Fruit fly (Drosophila melanogaster) whole organism, prepupa: ENCODE results near the gene CG33111.

Experiments
- Blimp-1 ChIP-seq: fragments of 200-800 bp; sonication (Bioruptor generic); optimal IDR thresholded peaks from 3 replicates; lab custom pipeline; 2017; ENCODE audit warnings: missing biosample characterization, missing genetic modification characterization, mild to moderate bottlenecking, moderate library complexity, missing genetic modification reagents
- CG10631 ChIP-seq: fragments of 200-800 bp; sonication (Bioruptor generic); optimal IDR thresholded peaks from 2 replicates; lab custom pipeline; 2016; ENCODE audit warnings: missing biosample characterization, missing genetic modification characterization
- CG10669 ChIP-seq: fragments of 200-800 bp; sonication (Bioruptor generic); optimal IDR thresholded peaks from 3 replicates; lab custom pipeline; 2018; ENCODE audit warnings: missing biosample characterization, mild to moderate bottlenecking, missing genetic modification characterization, moderate library complexity
- CG11294 ChIP-seq: fragments of 200-800 bp; sonication (Bioruptor generic); IDR thresholded peaks from 2 replicates; pipeline ENCODE4 v1.3.6; 2022; ENCODE audit warnings: missing biosample characterization, missing genetic modification characterization
- CG11762 ChIP-seq: fragments of 200-800 bp; sonication (Bioruptor generic); optimal IDR thresholded peaks from 3 replicates; lab custom pipeline; 2016; ENCODE audit warnings: missing biosample characterization, missing genetic modification characterization; ENCODE audit not compliant: insufficient read depth
- CG11902 ChIP-seq: fragments of 200-800 bp; sonication (Bioruptor generic); optimal IDR thresholded peaks from 3 replicates; lab custom pipeline; 2016; ENCODE audit warnings: missing biosample characterization, missing genetic modification characterization
- CG15336 ChIP-seq: fragments of 200-800 bp; sonication (Bioruptor generic); IDR thresholded peaks from 2 replicates; pipeline ENCODE4 v1.3.6; 2022; ENCODE audit warnings: missing biosample characterization, missing genetic modification characterization
- CG1621 ChIP-seq: fragments of 200-800 bp; sonication (Bioruptor generic); optimal IDR thresholded peaks from 3 replicates; lab custom pipeline; 2018; ENCODE audit warnings: missing biosample characterization, mild to moderate bottlenecking, missing genetic modification characterization
- CG16779 ChIP-seq: fragments of 200-800 bp; sonication (Bioruptor generic); optimal IDR thresholded peaks from 3 replicates; lab custom pipeline; 2017; ENCODE audit warnings: missing biosample characterization, mild to moderate bottlenecking, missing genetic modification characterization
- CG3032 ChIP-seq: fragments of 200-800 bp; optimal IDR thresholded peaks from 2 replicates; lab custom pipeline; 2019; ENCODE audit warnings: missing biosample characterization, mild to moderate bottlenecking, missing genetic modification characterization, moderate library complexity
- CG31627 ChIP-seq: fragments of 200-800 bp; sonication (Bioruptor generic); optimal IDR thresholded peaks from 3 replicates; lab custom pipeline; 2016; ENCODE audit warnings: missing biosample characterization, missing genetic modification characterization
- CG32006 ChIP-seq: fragments of 200-800 bp; sonication (Bioruptor generic); optimal IDR thresholded peaks from 3 replicates; lab custom pipeline; 2017; ENCODE audit warnings: missing biosample characterization, mild to moderate bottlenecking, missing genetic modification characterization
- CG4318 ChIP-seq: fragments of 200-800 bp; sonication (Bioruptor generic); optimal IDR thresholded peaks from 3 replicates; lab custom pipeline; 2017; ENCODE audit warnings: missing biosample characterization, mild to moderate bottlenecking, missing genetic modification characterization
- CG6163 ChIP-seq: fragments of 200-800 bp; sonication (Bioruptor generic); IDR thresholded peaks from 3 replicates; pipeline ENCODE4 v1.3.6; 2022; ENCODE audit warnings: missing biosample characterization, missing genetic modification characterization
- CG6276 ChIP-seq: fragments of 200-800 bp; sonication (Bioruptor generic); optimal IDR thresholded peaks from 2 replicates; lab custom pipeline; 2017; ENCODE audit warnings: missing biosample characterization, mild to moderate bottlenecking, missing genetic modification characterization
- CG6792 ChIP-seq: fragments of 200-800 bp; sonication (Bioruptor generic); optimal IDR thresholded peaks from 3 replicates; lab custom pipeline; 2016; ENCODE audit warnings: missing biosample characterization, missing genetic modification characterization
- CG7368 ChIP-seq: fragments of 200-800 bp; sonication (Bioruptor generic); optimal IDR thresholded peaks from 3 replicates; lab custom pipeline; 2016; ENCODE audit warnings: missing biosample characterization, missing genetic modification characterization
- CG8119 ChIP-seq: fragments of 200-800 bp; sonication (Bioruptor generic); IDR thresholded peaks from 3 replicates; pipeline ENCODE4 v1.3.6; 2022; ENCODE audit warnings: missing biosample characterization, missing genetic modification characterization
- CG8319 ChIP-seq: fragments of 200-800 bp; sonication (Bioruptor generic); optimal IDR thresholded peaks from 3 replicates; lab custom pipeline; 2016; ENCODE audit warnings: missing biosample characterization, missing genetic modification characterization
- CG9139 ChIP-seq: fragments of 200-800 bp; sonication (Bioruptor generic); optimal IDR thresholded peaks from 3 replicates; lab custom pipeline; 2017; ENCODE audit warnings: missing biosample characterization, mild to moderate bottlenecking, missing genetic modification characterization
- Eip75B ChIP-seq: fragments of 200-800 bp; sonication (Bioruptor generic); optimal IDR thresholded peaks from 3 replicates; lab custom pipeline; 2016; ENCODE audit warnings: missing biosample characterization, missing genetic modification characterization
- Eip78C ChIP-seq: fragments of 200-800 bp; sonication (Bioruptor generic); peaks from one replicate; lab custom pipeline; 2016; ENCODE audit warnings: missing biosample characterization, missing genetic modification characterization
- Eip93F ChIP-seq: fragments of 200-800 bp; sonication (Bioruptor generic); optimal IDR thresholded peaks from 2 replicates; lab custom pipeline; 2016; ENCODE audit warnings: missing biosample characterization, mild to moderate bottlenecking, missing genetic modification characterization
- Ets21C ChIP-seq: fragments of 200-800 bp; sonication (Bioruptor generic); optimal IDR thresholded peaks from 3 replicates; lab custom pipeline; 2016; ENCODE audit warnings: missing biosample characterization, missing genetic modification characterization
- Ets96B ChIP-seq: fragments of 200-800 bp; optimal IDR thresholded peaks from 2 replicates; lab custom pipeline; 2019; ENCODE audit warnings: missing biosample characterization, mild to moderate bottlenecking, missing genetic modification characterization, moderate library complexity
- Gug ChIP-seq: fragments of 200-800 bp; sonication (Bioruptor generic); IDR thresholded peaks from 2 replicates; pipeline ENCODE4 v1.3.6; 2022; ENCODE audit warnings: missing biosample characterization, missing genetic modification characterization
- Hr38 ChIP-seq: sonication (Bioruptor generic); optimal IDR thresholded peaks from 2 replicates; lab custom pipeline; 2016; ENCODE audit warnings: missing biosample characterization, missing genetic modification characterization
- Hr4 ChIP-seq: fragments of 200-800 bp; sonication (Bioruptor generic); optimal IDR thresholded peaks from 3 replicates; lab custom pipeline; 2016; ENCODE audit warnings: missing biosample characterization, missing genetic modification characterization
- Lpt ChIP-seq: fragments of 200-800 bp; sonication (Bioruptor generic); optimal IDR thresholded peaks from 3 replicates; lab custom pipeline; 2016; ENCODE audit warnings: missing biosample characterization, missing genetic modification characterization
- Met ChIP-seq: fragments of 200-800 bp; sonication (Bioruptor generic); optimal IDR thresholded peaks from 3 replicates; lab custom pipeline; 2016; ENCODE audit warnings: missing biosample characterization, missing genetic modification characterization
- OdsH ChIP-seq: fragments of 200-800 bp; sonication (Bioruptor generic); optimal IDR thresholded peaks from 3 replicates; lab custom pipeline; 2016; ENCODE audit warnings: missing biosample characterization, missing genetic modification characterization
- Sox15 ChIP-seq: fragments of 200-800 bp; sonication (Bioruptor generic); optimal IDR thresholded peaks from 3 replicates; lab custom pipeline; 2016; ENCODE audit warnings: missing biosample characterization, missing genetic modification characterization
- achi ChIP-seq: fragments of 200-800 bp; sonication (Bioruptor generic); optimal IDR thresholded peaks from 3 replicates; lab custom pipeline; 2016; ENCODE audit warnings: missing biosample characterization, missing genetic modification characterization
- acj6 ChIP-seq: fragments of 200-800 bp; sonication (Bioruptor generic); optimal IDR thresholded peaks from 3 replicates; lab custom pipeline; 2016; ENCODE audit warnings: missing biosample characterization, missing genetic modification characterization
- cyc ChIP-seq: fragments of 200-800 bp; sonication (Bioruptor generic); optimal IDR thresholded peaks from 3 replicates; lab custom pipeline; 2016; ENCODE audit warnings: missing biosample characterization, missing genetic modification characterization
- dac ChIP-seq: fragments of 200-800 bp; sonication (Bioruptor generic); optimal IDR thresholded peaks from 2 replicates; lab custom pipeline; 2017; ENCODE audit warnings: missing biosample characterization, mild to moderate bottlenecking, missing genetic modification characterization
- dsx ChIP-seq: fragments of 200-800 bp; optimal IDR thresholded peaks from 3 replicates; lab custom pipeline; 2019; ENCODE audit warnings: missing biosample characterization, mild to moderate bottlenecking, missing genetic modification characterization, moderate library complexity; ENCODE audit not compliant: poor library complexity, severe bottlenecking
- eg ChIP-seq: fragments of 200-800 bp; sonication (Bioruptor generic); IDR thresholded peaks from 3 replicates; pipeline ENCODE4 v1.3.6; 2022; ENCODE audit warnings: missing biosample characterization, missing genetic modification characterization
- esn ChIP-seq: fragments of 200-800 bp; sonication (Bioruptor generic); optimal IDR thresholded peaks from 2 replicates; lab custom pipeline; 2016; ENCODE audit warnings: missing biosample characterization, mild to moderate bottlenecking, missing genetic modification characterization, moderate library complexity
- fd59A ChIP-seq: fragments of 200-800 bp; sonication (Bioruptor generic); optimal IDR thresholded peaks from 2 replicates; lab custom pipeline; 2017; ENCODE audit warnings: missing biosample characterization, mild to moderate bottlenecking, missing genetic modification characterization, missing genetic modification reagents
- lz ChIP-seq: fragments of 200-800 bp; sonication (Bioruptor generic); optimal IDR thresholded peaks from 3 replicates; lab custom pipeline; 2016; ENCODE audit warnings: missing biosample characterization, missing genetic modification characterization
- net ChIP-seq: fragments of 200-800 bp; sonication (Bioruptor generic); optimal IDR thresholded peaks from 3 replicates; lab custom pipeline; 2016; ENCODE audit warnings: missing biosample characterization, missing genetic modification characterization
- pdm3 ChIP-seq: fragments of 200-800 bp; sonication (Bioruptor generic); optimal IDR thresholded peaks from 3 replicates; lab custom pipeline; 2016; ENCODE audit warnings: missing biosample characterization, missing genetic modification characterization
- spab ChIP-seq: fragments of 200-800 bp; sonication (Bioruptor generic); optimal IDR thresholded peaks from 2 replicates; lab custom pipeline; 2017; ENCODE audit warnings: missing biosample characterization, mild to moderate bottlenecking, missing genetic modification characterization, missing genetic modification reagents
- ss ChIP-seq, 2 experiments: fragments of 200-800 bp; sonication (Bioruptor generic); optimal IDR thresholded peaks; 2 replicates in 1 of 2; 3 replicates in 1 of 2; lab custom pipeline; 2017 to 2018; ENCODE audit warnings: mild to moderate bottlenecking in 2 of 2, missing biosample characterization in 2 of 2, missing genetic modification characterization in 2 of 2, moderate library complexity in 1 of 2
- svp ChIP-seq: fragments of 200-800 bp; sonication (Bioruptor generic); peaks from one replicate; lab custom pipeline; 2016; ENCODE audit warnings: missing biosample characterization, missing genetic modification characterization
- topi ChIP-seq: fragments of 200-800 bp; sonication (Bioruptor generic); optimal IDR thresholded peaks from 3 replicates; lab custom pipeline; 2016; ENCODE audit warnings: missing biosample characterization, missing genetic modification characterization

CG33111 gene

dm6 chr3R:23820290-23820689 is 1.3 kb upstream of the CG33111 start:
- TF ChIP-seq cyc, result peak; percentile 6
- 0 out of 3 replicates have a peak, but pooled peaks have one; percentile 13 for TF ChIP-seq CG6163
- TF ChIP-seq acj6 (GFP tag; lab: Kevin White, UChicago), result peak; percentile 14
- TF ChIP-seq CG10631 (GFP tag; lab: Kevin White, UChicago), result no peak
- TF ChIP-seq net (GFP tag; lab: Kevin White, UChicago), result no peak
- no peak for TF ChIP-seq dac (GFP tag; lab: Kevin White, UChicago)
- TF ChIP-seq CG9139 (GFP tag; lab: Kevin White, UChicago), result no peak
- no peak for TF ChIP-seq Lpt (GFP tag; lab: Kevin White, UChicago)
- TF ChIP-seq achi (GFP tag; lab: Kevin White, UChicago), result peak; percentile 11
- peak; percentile 47; the same call in 2 of the 3 replicates for TF ChIP-seq CG8119
- no peak for TF ChIP-seq Eip93F (GFP tag; lab: Kevin White, UChicago)
- TF ChIP-seq spab (GFP tag; lab: Kevin White, UChicago), result no peak
- no peak for TF ChIP-seq fd59A (GFP tag; lab: Kevin White, UChicago)
- TF ChIP-seq Gug (GFP tag; lab: Robert Waterston, UW), result no peak
- no peak for TF ChIP-seq CG11762 (GFP tag; lab: Kevin White, UChicago)
- peak; percentile 0 for TF ChIP-seq CG3032 (tag; lab: Kevin White, UChicago)
- TF ChIP-seq esn (GFP tag; lab: Kevin White, UChicago), result peak; percentile 11
- TF ChIP-seq Eip78C (GFP tag; lab: Kevin White, UChicago), result peak; percentile 65
- TF ChIP-seq Hr4 (GFP tag; lab: Kevin White, UChicago), result peak; percentile 10
- no peak for TF ChIP-seq pdm3 (GFP tag; lab: Kevin White, UChicago)
- peak; percentile 33; the same call in 1 of the 2 replicates for TF ChIP-seq CG15336 (GFP tag; lab: Robert Waterston, UW)
- peak; percentile 20 for TF ChIP-seq CG32006 (GFP tag; lab: Kevin White, UChicago)
- peak; percentile 45 for TF ChIP-seq OdsH (GFP tag; lab: Kevin White, UChicago)
- no peak for TF ChIP-seq CG6792 (GFP tag; lab: Kevin White, UChicago)
- no peak for TF ChIP-seq CG11902 (GFP tag; lab: Kevin White, UChicago)
- no peak for TF ChIP-seq CG4318 (GFP tag; lab: Kevin White, UChicago)

- TF ChIP-seq CG11902 (GFP tag; lab: Kevin White, UChicago) (no peak), lz (GFP tag; lab: Kevin White, UChicago) (no peak), Ets21C (GFP tag; lab: Kevin White, UChicago) (no peak), CG11294 (GFP tag; lab: Robert Waterston, UW) (peak; percentile 60), Eip75B (GFP tag; lab: Kevin White, UChicago) (no peak), net (GFP tag; lab: Kevin White, UChicago) (no peak), CG7368 (no peak), CG8119 (peak; percentile 77), CG1621 (tag; lab: Kevin White, UChicago) (no peak), CG10669 (GFP tag; lab: Kevin White, UChicago) (no peak), Ets96B (tag; lab: Kevin White, UChicago) (no peak), spab (GFP tag; lab: Kevin White, UChicago) (no peak), CG8319 (GFP tag; lab: Kevin White, UChicago) (no peak), fd59A (GFP tag; lab: Kevin White, UChicago) (peak; percentile 48), CG31627 (GFP tag; lab: Kevin White, UChicago) (no peak), CG15336 (GFP tag; lab: Robert Waterston, UW) (peak; percentile 88), Sox15 (GFP tag; lab: Kevin White, UChicago) (no peak), dac (GFP tag; lab: Kevin White, UChicago) (peak; percentile 59), achi (GFP tag; lab: Kevin White, UChicago) (no peak), CG16779 (tag; lab: Kevin White, UChicago) (no peak), CG10631 (GFP tag; lab: Kevin White, UChicago) (peak; percentile 63), pdm3 (GFP tag; lab: Kevin White, UChicago) (no peak), topi (GFP tag; lab: Kevin White, UChicago) (no peak), eg (GFP tag; lab: Robert Waterston, UW) (peak; percentile 85), ss (GFP tag; optimal IDR thresholded peaks at IDR 0.05; lab: Kevin White, UChicago) (no peak), Blimp-1 (no peak), Gug (GFP tag; lab: Robert Waterston, UW) (peak; percentile 64), Hr38 (GFP tag; lab: Kevin White, UChicago) (no peak), Eip78C (GFP tag; lab: Kevin White, UChicago) (no peak), Lpt (GFP tag; lab: Kevin White, UChicago) (peak; percentile 73), CG6276 (GFP tag; lab: Kevin White, UChicago) (no peak), Eip93F (GFP tag; lab: Kevin White, UChicago) (no peak), dsx (peak; percentile 49), acj6 (GFP tag; lab: Kevin White, UChicago) (no peak), svp (GFP tag; lab: Kevin White, UChicago) (no peak), esn (GFP tag; lab: Kevin White, UChicago) (no peak), Met (GFP tag; lab: Kevin White, UChicago) (no peak)
Observed at dm6 chr3R:23817566-23818202, 1.4 kb downstream of the CG33111 start.
